Fruit fly (Drosophila melanogaster) whole organism, embryonic: ENCODE results near the gene Fbxl4.
A peak's percentile ranks its signal among the peaks of the same experiment; 100 is the strongest.

Source experiments
- ATbp ChIP-seq: fragments of 200-800 bp; sonication (Bioruptor generic); optimal IDR thresholded peaks from 2 replicates; lab custom pipeline; 2017; ENCODE audit warnings: missing biosample characterization, mild to moderate bottlenecking, missing genetic modification characterization, missing genetic modification reagents
- CG10274 ChIP-seq: fragments of 200-800 bp; sonication (Bioruptor generic); optimal IDR thresholded peaks from 3 replicates; lab custom pipeline; 2017; ENCODE audit warnings: missing biosample characterization, mild to moderate bottlenecking, missing genetic modification characterization
- CG10366 ChIP-seq: fragments of 200-800 bp; sonication (Bioruptor generic); IDR thresholded peaks from 2 replicates; pipeline ENCODE4 v1.3.6; 2022; ENCODE audit warnings: missing biosample characterization, missing genetic modification characterization
- CG10462 ChIP-seq: fragments of 200-800 bp; sonication (Bioruptor generic); optimal IDR thresholded peaks from 2 replicates; lab custom pipeline; 2016; ENCODE audit warnings: missing biosample characterization, missing genetic modification characterization
- CG1233 ChIP-seq: fragments of 200-800 bp; sonication (Bioruptor generic); optimal IDR thresholded peaks from 4 replicates; lab custom pipeline; 2018; ENCODE audit warnings: missing biosample characterization, mild to moderate bottlenecking, missing genetic modification characterization
- CG12391 ChIP-seq: fragments of 200-800 bp; sonication (Bioruptor generic); optimal IDR thresholded peaks from 3 replicates; lab custom pipeline; 2018; ENCODE audit warnings: missing biosample characterization, mild to moderate bottlenecking, missing genetic modification characterization, moderate library complexity
- CG13296 ChIP-seq: fragments of 200-800 bp; sonication (Bioruptor generic); optimal IDR thresholded peaks from 3 replicates; lab custom pipeline; 2018; ENCODE audit warnings: missing biosample characterization, mild to moderate bottlenecking, missing genetic modification characterization
- CG1832 ChIP-seq: fragments of 200-800 bp; sonication (Bioruptor generic); optimal IDR thresholded peaks from 2 replicates; lab custom pipeline; 2017; ENCODE audit warnings: missing biosample characterization, mild to moderate bottlenecking, missing genetic modification characterization, inconsistent platforms
- CG2199 ChIP-seq: fragments of 200-800 bp; sonication (Bioruptor generic); IDR thresholded peaks from 3 replicates; pipeline ENCODE4 v1.3.6; 2022; ENCODE audit warnings: missing biosample characterization, missing genetic modification characterization
- CG2202 ChIP-seq: fragments of 200-800 bp; sonication (Bioruptor generic); optimal IDR thresholded peaks from 2 replicates; lab custom pipeline; 2018; ENCODE audit warnings: missing biosample characterization, mild to moderate bottlenecking, missing genetic modification characterization
- CG6791 ChIP-seq: fragments of 200-800 bp; sonication (Bioruptor generic); IDR thresholded peaks from 3 replicates; pipeline ENCODE4 v1.3.6; 2022; ENCODE audit warnings: missing biosample characterization, missing genetic modification characterization; ENCODE audit not compliant: partially characterized antibody
- CG7271 ChIP-seq: fragments of 200-800 bp; sonication (Bioruptor generic); optimal IDR thresholded peaks from 2 replicates; lab custom pipeline; 2018; ENCODE audit warnings: missing biosample characterization, mild to moderate bottlenecking, missing genetic modification characterization, moderate library complexity
- CG7357 ChIP-seq: fragments of 200-800 bp; sonication (Bioruptor generic); IDR thresholded peaks from 3 replicates; pipeline ENCODE4 v1.3.6; 2022; ENCODE audit warnings: missing biosample characterization, missing genetic modification characterization
- CG7839 ChIP-seq: fragments of 200-800 bp; sonication (Bioruptor generic); optimal IDR thresholded peaks from 3 replicates; lab custom pipeline; 2018; ENCODE audit warnings: missing biosample characterization, mild to moderate bottlenecking, missing genetic modification characterization, moderate library complexity
- CG8281 ChIP-seq: fragments of 200-800 bp; sonication (Bioruptor generic); optimal IDR thresholded peaks from 2 replicates; lab custom pipeline; 2018; ENCODE audit warnings: missing biosample characterization, mild to moderate bottlenecking, missing genetic modification characterization, moderate library complexity
- Camta ChIP-seq: fragments of 200-800 bp; sonication (Bioruptor generic); optimal IDR thresholded peaks from 2 replicates; lab custom pipeline; 2016; ENCODE audit warnings: missing biosample characterization, missing genetic modification characterization
- Deaf1 ChIP-seq: fragments of 200-800 bp; optimal IDR thresholded peaks from 3 replicates; lab custom pipeline; 2019; ENCODE audit warnings: missing biosample characterization, mild to moderate bottlenecking, missing genetic modification characterization, moderate library complexity
- Dfd ChIP-seq, 2 experiments: fragments of >200 bp; optimal IDR thresholded peaks; 2 replicates each; lab custom pipeline; 2017; ENCODE audit warnings: missing biosample characterization in 2 of 2, missing genetic modification characterization in 2 of 2
- Dp ChIP-seq: fragments of 200-800 bp; sonication (Bioruptor generic); optimal IDR thresholded peaks from 2 replicates; lab custom pipeline; 2018; ENCODE audit warnings: missing biosample characterization, mild to moderate bottlenecking, missing genetic modification characterization, moderate library complexity
- H2.0 ChIP-seq: fragments of 200-800 bp; sonication (Bioruptor generic); IDR thresholded peaks from 2 replicates; pipeline ENCODE4 v1.3.6; 2022; ENCODE audit warnings: missing biosample characterization, missing genetic modification characterization
- HLH3B ChIP-seq: fragments of 200-800 bp; sonication (Bioruptor generic); IDR thresholded peaks from 2 replicates; pipeline ENCODE4 v1.3.6; 2022; ENCODE audit warnings: missing biosample characterization, missing genetic modification characterization
- HLH4C ChIP-seq: fragments of 200-800 bp; sonication (Bioruptor generic); IDR thresholded peaks from 3 replicates; pipeline ENCODE4 v1.3.6; 2022; ENCODE audit warnings: missing biosample characterization, missing genetic modification characterization; ENCODE audit not compliant: partially characterized antibody
- HmgD ChIP-seq: fragments of 200-800 bp; sonication (Bioruptor generic); optimal IDR thresholded peaks from 3 replicates; lab custom pipeline; 2016; ENCODE audit warnings: missing biosample characterization, missing genetic modification characterization
- Hr51 ChIP-seq, 2 experiments: fragments of 200-800 bp; sonication (Bioruptor generic); optimal IDR thresholded peaks; 2 replicates in 1 of 2; 3 replicates in 1 of 2; lab custom pipeline; 2016 to 2018; ENCODE audit warnings: missing biosample characterization in 2 of 2, missing genetic modification characterization in 2 of 2, mild to moderate bottlenecking in 1 of 2, moderate library complexity in 1 of 2
- Hsf ChIP-seq: fragments of 200-800 bp; sonication (Bioruptor generic); optimal IDR thresholded peaks from 3 replicates; lab custom pipeline; 2016; ENCODE audit warnings: missing biosample characterization, missing genetic modification characterization
- MESR4 ChIP-seq: fragments of 200-800 bp; sonication (Bioruptor generic); optimal IDR thresholded peaks from 2 replicates; lab custom pipeline; 2018; ENCODE audit warnings: missing biosample characterization, mild to moderate bottlenecking, missing genetic modification characterization, moderate library complexity
- Pdp1 ChIP-seq, 2 experiments: fragments of 200-800 bp; sonication (Bioruptor generic); optimal IDR thresholded peaks; 3 replicates each; lab custom pipeline; 2016; ENCODE audit warnings: missing biosample characterization in 2 of 2, missing genetic modification characterization in 2 of 2, mild to moderate bottlenecking in 1 of 2, moderate library complexity in 1 of 2
- Poxn ChIP-seq: fragments of 200-800 bp; sonication (Bioruptor generic); IDR thresholded peaks from 2 replicates; pipeline ENCODE4 v1.3.6; 2022; ENCODE audit warnings: missing biosample characterization, missing genetic modification characterization
- Rfx ChIP-seq: fragments of 200-800 bp; sonication (Bioruptor generic); IDR thresholded peaks from 2 replicates; pipeline ENCODE4 v1.3.6; 2022; ENCODE audit warnings: missing biosample characterization, missing genetic modification characterization
- Trl ChIP-seq, 3 experiments: fragments of >200 bp in 2 of 3; fragments of 200-800 bp in 1 of 3; sonication (Bioruptor generic) in 1 of 3; optimal IDR thresholded peaks; 2 replicates in 1 of 3; 3 replicates in 2 of 3; lab custom pipeline; 2016 to 2017; ENCODE audit warnings: missing biosample characterization in 1 of 3, missing genetic modification characterization in 1 of 3
- chinmo ChIP-seq: fragments of 200-800 bp; sonication (Bioruptor generic); IDR thresholded peaks from 4 replicates; pipeline ENCODE4 v1.3.6; 2022; ENCODE audit warnings: missing biosample characterization, missing genetic modification characterization; ENCODE audit not compliant: partially characterized antibody
- crol ChIP-seq: fragments of 200-800 bp; sonication (Bioruptor generic); IDR thresholded peaks from 2 replicates; pipeline ENCODE4 v1.3.6; 2022; ENCODE audit warnings: missing biosample characterization, missing genetic modification characterization
- dimm ChIP-seq: fragments of 200-800 bp; sonication (Bioruptor generic); IDR thresholded peaks from 2 replicates; pipeline ENCODE4 v1.3.6; 2022; ENCODE audit warnings: missing biosample characterization, missing genetic modification characterization
- esg ChIP-seq: fragments of 200-800 bp; sonication (Bioruptor generic); conservative IDR thresholded peaks from 2 replicates; pipeline ENCODE4 v1.3.6; 2022; ENCODE audit warnings: missing biosample characterization, missing genetic modification characterization
- gfzf ChIP-seq: fragments of 200-800 bp; sonication (Bioruptor generic); optimal IDR thresholded peaks from 2 replicates; lab custom pipeline; 2016; ENCODE audit warnings: missing biosample characterization, mild to moderate bottlenecking, missing genetic modification characterization, moderate library complexity
- h ChIP-seq: fragments of >200 bp; optimal IDR thresholded peaks from 2 replicates; lab custom pipeline; 2017
- hb ChIP-seq: fragments of 200-800 bp; sonication (Bioruptor generic); IDR thresholded peaks from 3 replicates; pipeline ENCODE4 v1.3.6; 2022; ENCODE audit warnings: missing biosample characterization, missing genetic modification characterization; ENCODE audit not compliant: partially characterized antibody
- hbn ChIP-seq: fragments of 200-800 bp; sonication (Bioruptor generic); IDR thresholded peaks from 2 replicates; pipeline ENCODE4 v1.3.6; 2022; ENCODE audit warnings: missing biosample characterization, missing genetic modification characterization; ENCODE audit not compliant: partially characterized antibody
- ken ChIP-seq: fragments of 200-800 bp; sonication (Bioruptor generic); IDR thresholded peaks from 3 replicates; pipeline ENCODE4 v1.3.6; 2022; ENCODE audit warnings: missing biosample characterization, missing genetic modification characterization
- maf-S ChIP-seq: fragments of 200-800 bp; sonication (Bioruptor generic); optimal IDR thresholded peaks from 2 replicates; lab custom pipeline; 2016; ENCODE audit warnings: missing biosample characterization, missing genetic modification characterization
- nmo ChIP-seq: fragments of 200-800 bp; sonication (Bioruptor generic); optimal IDR thresholded peaks from 2 replicates; lab custom pipeline; 2018; ENCODE audit warnings: missing biosample characterization, mild to moderate bottlenecking, missing genetic modification characterization, moderate library complexity
- p53 ChIP-seq: fragments of 200-800 bp; sonication (Bioruptor generic); optimal IDR thresholded peaks from 2 replicates; lab custom pipeline; 2016; ENCODE audit warnings: missing biosample characterization, missing genetic modification characterization
- pan ChIP-seq, 4 experiments: fragments of >200 bp in 3 of 4; fragments of 200-800 bp in 1 of 4; sonication (Bioruptor generic) in 1 of 4; optimal IDR thresholded peaks in 3 of 4; IDR thresholded peaks in 1 of 4; 2 replicates each; pipeline versions ENCODE4 v1.3.6 to Lab custom; 2017 to 2022; ENCODE audit warnings: missing biosample characterization in 2 of 4, missing genetic modification characterization in 2 of 4, mixed read lengths in 1 of 4
- pita ChIP-seq: fragments of 200-800 bp; sonication (Bioruptor generic); optimal IDR thresholded peaks from 2 replicates; lab custom pipeline; 2017; ENCODE audit warnings: missing biosample characterization, mild to moderate bottlenecking, missing genetic modification characterization
- pros ChIP-seq: fragments of 200-800 bp; sonication (Bioruptor generic); optimal IDR thresholded peaks from 3 replicates; lab custom pipeline; 2019; ENCODE audit warnings: missing biosample characterization, mild to moderate bottlenecking, missing genetic modification characterization, moderate library complexity
- slbo ChIP-seq: fragments of 200-800 bp; sonication (Bioruptor generic); IDR thresholded peaks from 2 replicates; pipeline ENCODE4 v1.3.6; 2022; ENCODE audit warnings: missing biosample characterization, missing genetic modification characterization
- stwl ChIP-seq: fragments of 200-800 bp; sonication (Bioruptor generic); optimal IDR thresholded peaks from 3 replicates; lab custom pipeline; 2018; ENCODE audit warnings: missing biosample characterization, mild to moderate bottlenecking, missing genetic modification characterization, moderate library complexity
- tio ChIP-seq: fragments of 200-800 bp; sonication (Bioruptor generic); optimal IDR thresholded peaks from 2 replicates; lab custom pipeline; 2017; ENCODE audit warnings: missing biosample characterization, missing genetic modification characterization, inconsistent platforms

Fbxl4 gene

DNA sequence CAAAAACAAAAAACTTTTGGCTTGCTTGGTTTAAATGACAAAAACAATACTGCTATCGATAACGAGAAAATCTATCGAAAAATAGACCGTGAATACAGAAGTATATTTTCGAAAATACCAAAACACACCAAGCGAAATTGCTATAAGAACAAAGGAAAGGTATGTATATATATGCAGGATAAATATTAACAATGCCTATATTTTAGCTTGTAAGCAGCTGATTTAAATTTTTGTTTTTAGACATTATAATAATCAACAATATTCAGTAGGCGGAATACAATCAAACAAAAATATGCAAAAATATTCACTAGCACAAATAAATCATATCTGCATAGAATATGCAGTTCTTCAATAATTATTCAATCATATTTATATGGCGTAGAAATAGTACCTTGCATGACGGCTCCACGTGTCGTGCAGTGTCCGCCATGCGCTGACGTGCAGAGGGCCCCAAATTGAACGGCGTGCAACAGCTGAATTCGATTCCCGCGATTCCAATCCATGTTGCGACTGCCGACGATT lies at the start of gene Fbxl4, which contains the start of gene Dus2 (continued):
- TF ChIP-seq gfzf (GFP tag; lab: Kevin White, UChicago) (peak; percentile 36), CG10274 (GFP tag; lab: Kevin White, UChicago) (peak; percentile 77), nmo (GFP tag; lab: Kevin White, UChicago) (peak; percentile 95), Rfx (GFP tag; lab: Robert Waterston, UW) (peak; percentile 96), slbo (peak; percentile 96), CG7839 (tag; lab: Kevin White, UChicago) (peak; percentile 93), Pdp1 (GFP tag; optimal IDR thresholded peaks at IDR 0.05; lab: Kevin White, UChicago) (peak; percentile 93 to 96), HLH4C (peak; percentile 60; the same call in 2 of the 3 replicates), hb (GFP tag; lab: Robert Waterston, UW) (no peak; the same call in 2 of the 3 replicates), Hsf (GFP tag; lab: Kevin White, UChicago) (peak; percentile 96), Dfd (GFP tag; optimal IDR thresholded peaks at IDR 0.05; lab: Kevin White, UChicago) (no peak), CG2202 (tag; lab: Kevin White, UChicago) (peak; percentile 81), tio (peak; percentile 92), CG7357 (GFP tag; lab: Robert Waterston, UW) (peak; percentile 86), H2.0 (peak; percentile 91), pan (optimal IDR thresholded peaks at IDR 0.05; lab: Kevin White, UChicago) (no peak), pan (GFP tag; optimal IDR thresholded peaks at IDR 0.05 in 1 of 2, IDR thresholded peaks at IDR 0.05 in 1 of 2) (peak in 1 of 2 experiments; percentile 93), CG10366 (GFP tag; lab: Robert Waterston, UW) (peak; percentile 91), CG8281 (tag; lab: Kevin White, UChicago) (peak; percentile 67), HLH3B (GFP tag; lab: Robert Waterston, UW) (peak; percentile 93), stwl (tag; lab: Kevin White, UChicago) (peak; percentile 42), CG1832 (GFP tag; lab: Kevin White, UChicago) (no peak), MESR4 (GFP tag; lab: Kevin White, UChicago) (no peak), HmgD (GFP tag; lab: Kevin White, UChicago) (peak; percentile 67), Trl (optimal IDR thresholded peaks at IDR 0.05; lab: Kevin White, UChicago) (no peak), Trl (GFP tag; optimal IDR thresholded peaks at IDR 0.05; lab: Kevin White, UChicago) (peak; percentile 94), CG13296 (GFP tag; lab: Kevin White, UChicago) (peak; percentile 84), p53 (GFP tag; lab: Kevin White, UChicago) (peak; percentile 81), hbn (GFP tag; lab: Robert Waterston, UW) (no peak), CG2199 (GFP tag; lab: Robert Waterston, UW) (peak; percentile 88), Dp (peak; percentile 27), ATbp (peak; percentile 77), CG10462 (peak; percentile 91), h (no peak), CG7271 (tag; lab: Kevin White, UChicago) (no peak), Poxn (GFP tag; lab: Robert Waterston, UW) (peak; percentile 68), dimm (GFP tag; lab: Robert Waterston, UW) (peak; percentile 67), pros (GFP tag; lab: Kevin White, UChicago) (no peak), maf-S (GFP tag; lab: Kevin White, UChicago) (peak; percentile 86), Hr51 (GFP tag; optimal IDR thresholded peaks at IDR 0.05; lab: Kevin White, UChicago) (peak; percentile 88 to 89), crol (GFP tag; lab: Robert Waterston, UW) (peak; percentile 51; the same call in 1 of the 2 replicates), Deaf1 (tag; lab: Kevin White, UChicago) (peak; percentile 63), pita (no peak), CG1233 (peak; percentile 89), ken (GFP tag; lab: Robert Waterston, UW) (peak; percentile 96), chinmo (no peak), CG6791 (GFP tag; lab: Robert Waterston, UW) (peak; percentile 37; the same call in 1 of the 3 replicates), esg (GFP tag; lab: Robert Waterston, UW) (peak; percentile 93), Camta (GFP tag; lab: Kevin White, UChicago) (peak; percentile 87), CG12391 (tag; lab: Kevin White, UChicago) (peak; percentile 94)
